Worm (Caenorhabditis elegans) whole organism, L2 larva: ENCODE data around the gene ptrg-1.

ENCODE experiments used
- C34F6.9 ChIP-seq: fragments of 150-350 bp; optimal IDR thresholded peaks from 2 replicates; lab custom pipeline; 2014; ENCODE audit warnings: missing biosample characterization, missing genetic modification characterization
- F13H6.1 ChIP-seq: sonication (generic microtip); optimal IDR thresholded peaks from 2 replicates; lab custom pipeline; 2016; ENCODE audit warnings: missing genetic modification characterization, missing compliant biosample characterization
- R02D3.7 ChIP-seq: fragments of 150-350 bp; optimal IDR thresholded peaks from 2 replicates; lab custom pipeline; 2014; ENCODE audit warnings: missing biosample characterization, missing genetic modification characterization
- ZK546.5 ChIP-seq: sonication (generic microtip); optimal IDR thresholded peaks from 2 replicates; lab custom pipeline; 2017; ENCODE audit warnings: missing biosample characterization, missing genetic modification characterization
- alr-1 ChIP-seq: fragments of 150-350 bp; optimal IDR thresholded peaks from 2 replicates; lab custom pipeline; 2014; ENCODE audit warnings: missing biosample characterization, missing genetic modification characterization
- aly-2 ChIP-seq: fragments of 150-350 bp; optimal IDR thresholded peaks from 2 replicates; lab custom pipeline; 2014; ENCODE audit warnings: missing biosample characterization, missing genetic modification characterization
- ceh-16 ChIP-seq: fragments of 150-350 bp; optimal IDR thresholded peaks from 2 replicates; lab custom pipeline; 2014; ENCODE audit warnings: missing biosample characterization, missing genetic modification characterization
- ceh-82 ChIP-seq: fragments of 150-350 bp; optimal IDR thresholded peaks from 2 replicates; lab custom pipeline; 2014; ENCODE audit warnings: missing biosample characterization, missing genetic modification characterization
- crh-2 ChIP-seq: sonication (generic microtip); optimal IDR thresholded peaks from 2 replicates; lab custom pipeline; 2017; ENCODE audit warnings: missing biosample characterization, missing genetic modification characterization
- egl-27 ChIP-seq: sonication (generic microtip); optimal IDR thresholded peaks from 3 replicates; lab custom pipeline; 2017; ENCODE audit warnings: missing biosample characterization, missing genetic modification reagents, missing genetic modification characterization
- elt-1 ChIP-seq: fragments of 150-350 bp; optimal IDR thresholded peaks from 2 replicates; lab custom pipeline; 2014; ENCODE audit warnings: missing biosample characterization, missing genetic modification characterization
- elt-3 ChIP-seq: sonication (generic microtip); optimal IDR thresholded peaks from 2 replicates; lab custom pipeline; 2017; ENCODE audit warnings: missing biosample characterization, missing genetic modification characterization
- gmeb-1 ChIP-seq: fragments of 150-350 bp; optimal IDR thresholded peaks from 2 replicates; lab custom pipeline; 2014; ENCODE audit warnings: missing biosample characterization, missing genetic modification characterization
- lin-11 ChIP-seq: fragments of 150-350 bp; sonication (generic microtip); optimal IDR thresholded peaks from 2 replicates; lab custom pipeline; 2014; ENCODE audit warnings: missing biosample characterization, missing genetic modification characterization, inconsistent platforms, mixed read lengths
- lin-39 ChIP-seq: fragments of 150-350 bp; optimal IDR thresholded peaks from 2 replicates; lab custom pipeline; 2014; ENCODE audit warnings: missing biosample characterization, missing genetic modification reagents, missing genetic modification characterization
- lsy-2 ChIP-seq, 2 experiments: fragments of 150-350 bp in 1 of 2; sonication (generic microtip) in 1 of 2; optimal IDR thresholded peaks; 2 replicates each; lab custom pipeline; 2014 to 2017; ENCODE audit warnings: missing biosample characterization in 2 of 2, missing genetic modification characterization in 2 of 2
- mdl-1 ChIP-seq, 2 experiments: fragments of 150-350 bp in 1 of 2; sonication (generic microtip) in 1 of 2; optimal IDR thresholded peaks; 2 replicates each; lab custom pipeline; 2017; ENCODE audit warnings: missing biosample characterization in 2 of 2, missing genetic modification characterization in 2 of 2
- nhr-11 ChIP-seq: fragments of 150-350 bp; optimal IDR thresholded peaks from 2 replicates; lab custom pipeline; 2014; ENCODE audit warnings: missing biosample characterization, missing genetic modification characterization
- nhr-12 ChIP-seq: fragments of 150-350 bp; optimal IDR thresholded peaks from 2 replicates; lab custom pipeline; 2014; ENCODE audit warnings: missing biosample characterization, missing genetic modification characterization
- nhr-129 ChIP-seq: fragments of 150-350 bp; optimal IDR thresholded peaks from 2 replicates; lab custom pipeline; 2014; ENCODE audit warnings: missing biosample characterization, missing genetic modification characterization
- nhr-21 ChIP-seq: fragments of 150-350 bp; optimal IDR thresholded peaks from 2 replicates; lab custom pipeline; 2014; ENCODE audit warnings: missing biosample characterization, missing genetic modification characterization
- nhr-23 ChIP-seq: fragments of 150-350 bp; optimal IDR thresholded peaks from 2 replicates; lab custom pipeline; 2014; ENCODE audit warnings: missing biosample characterization, missing genetic modification reagents, missing genetic modification characterization
- nhr-25 ChIP-seq: fragments of 150-350 bp; sonication (generic microtip); optimal IDR thresholded peaks from 3 replicates; lab custom pipeline; 2014; ENCODE audit warnings: missing biosample characterization, missing genetic modification characterization
- peb-1 ChIP-seq: fragments of 150-350 bp; optimal IDR thresholded peaks from 2 replicates; lab custom pipeline; 2014; ENCODE audit warnings: missing biosample characterization, missing genetic modification characterization
- sem-4 ChIP-seq: fragments of 150-350 bp; optimal IDR thresholded peaks from 2 replicates; lab custom pipeline; 2014; ENCODE audit warnings: missing biosample characterization, missing genetic modification reagents, missing genetic modification characterization
- skn-1 ChIP-seq: sonication (generic microtip); optimal IDR thresholded peaks from 2 replicates; lab custom pipeline; 2017; ENCODE audit warnings: missing biosample characterization, missing genetic modification characterization
- sma-3 ChIP-seq: sonication (generic microtip); optimal IDR thresholded peaks from 2 replicates; lab custom pipeline; 2016; ENCODE audit warnings: missing genetic modification reagents, missing genetic modification characterization, missing compliant biosample characterization
- sma-9 ChIP-seq, 2 experiments: fragments of 150-350 bp in 1 of 2; sonication (generic microtip) in 1 of 2; optimal IDR thresholded peaks; 2 replicates each; lab custom pipeline; 2014 to 2016; ENCODE audit warnings: missing genetic modification characterization in 2 of 2, mild to moderate bottlenecking in 1 of 2, missing biosample characterization in 1 of 2, missing compliant biosample characterization in 1 of 2, missing genetic modification reagents in 1 of 2, moderate library complexity in 1 of 2
- snpc-4 ChIP-seq: fragments of 150-350 bp; optimal IDR thresholded peaks from 2 replicates; lab custom pipeline; 2014; ENCODE audit warnings: missing biosample characterization, missing genetic modification characterization
- unc-55 ChIP-seq: fragments of 150-350 bp; sonication (generic microtip); optimal IDR thresholded peaks from 3 replicates; lab custom pipeline; 2014; ENCODE audit warnings: missing biosample characterization, missing genetic modification reagents, missing genetic modification characterization
- zag-1 ChIP-seq: fragments of 150-350 bp; optimal IDR thresholded peaks from 2 replicates; lab custom pipeline; 2014; ENCODE audit warnings: missing biosample characterization, missing genetic modification characterization
- ztf-1 ChIP-seq: fragments of 200-800 bp; sonication (Bioruptor generic); conservative IDR thresholded peaks from 2 replicates; pipeline ENCODE4 v1.3.6; 2022; ENCODE audit warnings: missing genetic modification characterization, missing compliant biosample characterization
- ztf-11 ChIP-seq: sonication (generic microtip); optimal IDR thresholded peaks from 2 replicates; lab custom pipeline; 2017; ENCODE audit warnings: missing biosample characterization, missing genetic modification characterization
- ztf-4 ChIP-seq: fragments of 150-350 bp; optimal IDR thresholded peaks from 2 replicates; lab custom pipeline; 2014; ENCODE audit warnings: missing biosample characterization, missing genetic modification characterization

ptrg-1 gene

DNA sequence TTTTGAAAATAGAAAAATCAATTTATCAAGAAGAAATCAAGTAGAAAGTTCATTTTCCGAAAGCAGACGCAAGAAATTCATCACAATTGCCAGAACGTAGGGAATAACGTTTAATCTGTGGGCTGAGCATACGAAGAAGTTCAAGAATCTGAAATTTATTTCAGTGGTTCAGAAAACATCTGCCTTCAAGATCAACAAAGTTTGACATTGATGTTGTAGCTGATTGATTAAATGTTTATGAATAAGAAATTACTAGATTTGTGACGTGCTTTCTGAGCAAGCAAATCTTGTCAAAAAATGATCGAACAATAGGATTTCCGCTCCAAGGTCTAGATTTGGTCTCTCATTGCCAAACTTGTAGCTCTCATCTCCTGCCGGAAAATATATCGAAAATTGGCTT is 11.9 kb upstream of the ptrg-1 start, which contains the start of gene K04D7.6:
Gene K04D7.6, minus strand, starts transcription at position 101 of the 400 bp plus-strand sequence.
- no peak for TF ChIP-seq mdl-1 (tag; optimal IDR thresholded peaks at IDR 0.05; lab: Kevin White, UChicago)
- no peak for TF ChIP-seq sma-9 (GFP tag; optimal IDR thresholded peaks at IDR 0.05; lab: Kevin White, UChicago)
- TF ChIP-seq sma-9 (tag; optimal IDR thresholded peaks at IDR 0.05; lab: Kevin White, UChicago) = no peak
- no peak for TF ChIP-seq nhr-129 (tag; lab: Kevin White, UChicago)
- no peak for TF ChIP-seq C34F6.9
- no peak for TF ChIP-seq R02D3.7 (tag; lab: Kevin White, UChicago)
- no peak for TF ChIP-seq ZK546.5
- no peak for TF ChIP-seq gmeb-1 (tag; lab: Kevin White, UChicago)
- TF ChIP-seq nhr-25 = no peak

ce11 chrIV:10197317-10197867 is 3.1 kb upstream of the ptrg-1 start, which contains the start of gene gon-4:
Gene gon-4, plus strand, starts transcription at chrIV:10197817.
- TF ChIP-seq ceh-16 (tag; lab: Kevin White, UChicago) (no peak), ZK546.5 (no peak), lin-39 (no peak), sem-4 (no peak), alr-1 (no peak), unc-55 (GFP tag; lab: Kevin White, UChicago) (no peak), skn-1 (tag; lab: Kevin White, UChicago) (no peak), nhr-21 (no peak), nhr-12 (tag; lab: Kevin White, UChicago) (no peak), nhr-23 (tag; lab: Kevin White, UChicago) (no peak)

ce11 chrIV:10191498-10191897 is 2.7 kb downstream of the ptrg-1 start:
- no peak for TF ChIP-seq crh-2 (tag; lab: Kevin White, UChicago)
- no peak for TF ChIP-seq sem-4
- TF ChIP-seq sma-3 = no peak
- TF ChIP-seq peb-1 (tag; lab: Kevin White, UChicago) = no peak
- no peak for TF ChIP-seq zag-1 (tag; lab: Kevin White, UChicago)
- no peak for TF ChIP-seq ztf-4 (tag; lab: Kevin White, UChicago)
- no peak for TF ChIP-seq lsy-2 (tag; optimal IDR thresholded peaks at IDR 0.05; lab: Kevin White, UChicago)
- TF ChIP-seq nhr-23 (tag; lab: Kevin White, UChicago) = no peak
- TF ChIP-seq aly-2 = no peak

DNA sequence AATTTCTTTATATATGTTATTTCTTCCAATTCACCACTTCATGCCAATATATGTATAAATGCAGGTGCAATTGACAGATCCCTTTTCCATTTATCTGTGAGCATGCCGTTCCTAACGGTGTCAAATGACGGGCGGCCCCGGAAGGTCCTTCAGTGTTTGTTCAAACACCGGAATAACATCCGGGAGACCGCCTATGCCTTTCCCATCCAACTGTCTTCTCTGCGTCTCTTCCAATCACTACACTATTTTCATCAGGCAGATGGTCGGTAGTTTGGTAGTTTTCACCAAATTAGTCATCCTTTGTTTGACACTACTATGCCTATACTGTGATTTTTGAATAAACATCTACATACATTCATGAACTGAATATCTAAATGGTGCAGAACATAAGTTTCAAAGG is 3.7 kb downstream of the ptrg-1 start:
- TF ChIP-seq ztf-11 (tag; lab: Kevin White, UChicago) = no peak
- TF ChIP-seq F13H6.1 (tag; lab: Kevin White, UChicago) = no peak
- no peak for TF ChIP-seq skn-1 (tag; lab: Kevin White, UChicago)
- no peak for TF ChIP-seq snpc-4 (tag; lab: Kevin White, UChicago)
- TF ChIP-seq elt-3 = no peak
- TF ChIP-seq alr-1 = no peak
- TF ChIP-seq nhr-11 (tag; lab: Kevin White, UChicago) = no peak
- no peak for TF ChIP-seq sem-4
- no peak for TF ChIP-seq nhr-129 (tag; lab: Kevin White, UChicago)
- TF ChIP-seq lin-11 = no peak
- no peak for TF ChIP-seq crh-2 (tag; lab: Kevin White, UChicago)
- no peak for TF ChIP-seq egl-27 (tag; lab: Kevin White, UChicago)
- no peak for TF ChIP-seq lin-39
- no peak for TF ChIP-seq ceh-82 (tag; lab: Kevin White, UChicago)
- no peak for TF ChIP-seq peb-1 (tag; lab: Kevin White, UChicago)
- no peak for TF ChIP-seq ztf-1
- TF ChIP-seq zag-1 (tag; lab: Kevin White, UChicago) = no peak

- TF ChIP-seq elt-3 (no peak), elt-1 (tag; lab: Kevin White, UChicago) (no peak), nhr-12 (tag; lab: Kevin White, UChicago) (no peak)
- TF ChIP-seq, all 48 proteins: peak for 0
Measured at ce11 chrIV:10188505-10188904, 5.7 kb downstream of the ptrg-1 start.
